Worm (Caenorhabditis elegans) whole organism, late embryonic: Measurements from ENCODE around the gene mnk-1.

Experiments
- C38D4.7 ChIP-seq: fragments of 200-800 bp; sonication (Bioruptor generic); optimal IDR thresholded peaks from 2 replicates; lab custom pipeline; 2018; ENCODE audit warnings: mild to moderate bottlenecking, missing genetic modification characterization, moderate library complexity, missing compliant biosample characterization
- ceh-45 ChIP-seq: fragments of 200-800 bp; sonication (Bioruptor generic); IDR thresholded peaks from 2 replicates; pipeline ENCODE4 v1.3.6; 2022; ENCODE audit warnings: missing genetic modification reagents, missing genetic modification characterization, missing compliant biosample characterization
- ceh-9 ChIP-seq: sonication (generic microtip); optimal IDR thresholded peaks from 2 replicates; lab custom pipeline; 2016; ENCODE audit warnings: mild to moderate bottlenecking, missing genetic modification characterization, inconsistent platforms, missing compliant biosample characterization
- elt-4 ChIP-seq: sonication (generic microtip); optimal IDR thresholded peaks from 2 replicates; lab custom pipeline; 2016; ENCODE audit warnings: missing genetic modification characterization, missing compliant biosample characterization
- ets-4 ChIP-seq: sonication (generic microtip); optimal IDR thresholded peaks from 2 replicates; lab custom pipeline; 2016; ENCODE audit warnings: missing genetic modification characterization, missing compliant biosample characterization
- hlh-30 ChIP-seq: sonication (generic microtip); optimal IDR thresholded peaks from 2 replicates; lab custom pipeline; 2017; ENCODE audit warnings: antibody characterized with exemption, missing genetic modification characterization, missing compliant biosample characterization; ENCODE audit not compliant: insufficient read depth
- nfya-1 ChIP-seq: sonication (generic microtip); optimal IDR thresholded peaks from 2 replicates; lab custom pipeline; 2017; ENCODE audit warnings: missing genetic modification characterization, mild to moderate bottlenecking, missing compliant biosample characterization, antibody characterized with exemption, moderate library complexity
- nhr-232 ChIP-seq: sonication (generic microtip); optimal IDR thresholded peaks from 2 replicates; lab custom pipeline; 2016; ENCODE audit warnings: missing genetic modification characterization, missing compliant biosample characterization
- pag-3 ChIP-seq: sonication (generic microtip); optimal IDR thresholded peaks from 2 replicates; lab custom pipeline; 2016; ENCODE audit warnings: missing compliant biosample characterization, missing genetic modification characterization, borderline replicate concordance
- pax-1 ChIP-seq: fragments of 150-350 bp; optimal IDR thresholded peaks from 2 replicates; lab custom pipeline; 2014; ENCODE audit warnings: missing biosample characterization, missing genetic modification characterization
- tbx-2 ChIP-seq: sonication (generic microtip); optimal IDR thresholded peaks from 2 replicates; lab custom pipeline; 2016; ENCODE audit warnings: missing genetic modification characterization, missing compliant biosample characterization
- unc-42 ChIP-seq: sonication (generic microtip); optimal IDR thresholded peaks from 2 replicates; lab custom pipeline; 2016; ENCODE audit warnings: missing genotype, missing genetic modification characterization, missing compliant biosample characterization
- unc-86 ChIP-seq: sonication (generic microtip); optimal IDR thresholded peaks from 2 replicates; lab custom pipeline; 2016; ENCODE audit warnings: missing genetic modification characterization, missing compliant biosample characterization

DNA sequence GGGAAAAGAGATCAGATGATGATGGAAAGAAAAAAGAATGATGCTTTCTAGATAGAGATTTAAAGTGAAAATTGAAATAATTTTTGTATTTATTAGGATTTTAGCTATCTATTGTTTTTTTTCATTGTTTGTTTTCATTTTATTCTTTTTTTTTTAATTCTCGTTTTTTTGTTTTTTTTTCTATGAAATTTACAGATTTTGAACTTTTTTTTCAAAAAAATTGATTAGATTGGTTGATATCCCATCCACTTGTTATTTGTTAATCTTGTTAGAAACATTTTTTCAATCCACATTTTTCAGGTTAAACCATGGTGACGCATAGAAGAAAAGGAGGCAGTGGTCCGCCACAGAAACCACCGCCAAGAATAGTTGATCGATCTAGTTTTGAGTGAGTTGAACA, 29.2 kb upstream of the mnk-1 start, which contains the start of gene algn-9:
- no peak for TF ChIP-seq ceh-9
- TF ChIP-seq hlh-30 (tag; lab: Kevin White, UChicago): no peak
- no peak for TF ChIP-seq ceh-45 (GFP tag; lab: Robert Waterston, UW)
- no peak for TF ChIP-seq nfya-1 (tag; lab: Kevin White, UChicago)
- TF ChIP-seq nhr-232 (tag; lab: Kevin White, UChicago): no peak
- TF ChIP-seq C38D4.7 (GFP tag; lab: Kevin White, UChicago): no peak
- TF ChIP-seq ets-4 (tag; lab: Kevin White, UChicago): no peak
- no peak for TF ChIP-seq pag-3 (tag; lab: Kevin White, UChicago)
- TF ChIP-seq pax-1 (tag; lab: Kevin White, UChicago): no peak
- TF ChIP-seq elt-4 (tag; lab: Kevin White, UChicago): no peak
- no peak for TF ChIP-seq unc-42 (tag; lab: Kevin White, UChicago)
- no peak for TF ChIP-seq unc-86 (tag; lab: Kevin White, UChicago)
- no peak for TF ChIP-seq tbx-2 (tag; lab: Kevin White, UChicago)
